Worm (Caenorhabditis elegans) whole organism, L4/young adult: ENCODE results near the gene col-123.

ENCODE experiments used
- W03F9.2 ChIP-seq: fragments of 150-350 bp; optimal IDR thresholded peaks from 2 replicates; lab custom pipeline; 2014; ENCODE audit warnings: missing biosample characterization, missing genetic modification characterization
- him-1 ChIP-seq: sonication (generic microtip); optimal IDR thresholded peaks from 2 replicates; lab custom pipeline; 2016; ENCODE audit warnings: missing genotype, missing genetic modification reagents, missing genetic modification characterization, missing compliant biosample characterization

DNA sequence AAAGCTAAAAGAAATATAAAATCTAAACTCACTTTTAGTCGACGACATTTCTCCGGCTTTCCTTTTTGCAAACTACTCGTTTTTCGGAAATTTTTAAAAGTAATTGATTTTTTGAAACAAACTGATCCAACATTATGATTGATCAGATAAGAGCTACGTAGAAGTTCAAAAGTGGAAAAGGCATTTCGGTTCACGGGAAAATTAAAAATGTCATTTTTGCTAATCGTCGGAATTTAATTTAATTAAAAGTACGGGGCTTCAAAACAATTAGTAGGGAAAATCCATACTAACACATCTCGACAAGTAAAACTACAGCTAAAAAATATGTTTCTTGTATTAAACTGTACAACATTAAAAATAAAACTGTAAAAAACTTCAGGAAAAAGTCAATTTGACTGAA, 27.9 kb downstream of the col-123 start, which contains the start of gene K07F5.8:
- TF ChIP-seq him-1 (tag; lab: Kevin White, UChicago) (no peak), W03F9.2 (tag; lab: Kevin White, UChicago) (no peak)
